Worm (Caenorhabditis elegans): ENCODE data around the gene C46A5.4.

Gene C46A5.4

DNA sequence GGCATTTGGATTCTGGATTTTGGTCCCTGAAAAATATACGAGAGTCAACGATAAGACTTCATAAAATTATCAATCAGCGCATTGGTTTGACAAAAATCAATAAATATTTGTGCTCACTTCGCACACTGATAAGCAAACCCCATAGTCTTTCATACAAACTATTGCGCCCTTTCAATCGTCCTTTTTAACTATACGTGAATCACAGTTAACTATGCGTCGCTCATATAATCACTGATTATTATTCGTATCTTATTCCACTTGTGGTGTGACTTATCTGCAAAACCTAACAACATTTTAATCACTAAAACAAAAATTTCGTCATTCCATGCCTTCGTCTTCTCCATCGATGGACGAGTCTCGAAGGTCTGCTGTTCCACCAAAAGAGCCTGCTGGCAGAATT lies 46.3 kb downstream of the C46A5.4 start, which contains the start of gene nhr-8:
Gene nhr-8, plus strand, starts transcription at position 160 of the 400 bp plus-strand sequence.
- TF ChIP-seq lin-13 (tag; optimal IDR thresholded peaks at IDR 0.05) (no peak), ces-1 (GFP tag; optimal IDR thresholded peaks at IDR 0.05) (no peak), lsy-2 (tag; optimal IDR thresholded peaks at IDR 0.05) (no peak), drap-1 (GFP tag; optimal IDR thresholded peaks at IDR 0.05) (no peak), pha-4 (tag; optimal IDR thresholded peaks at IDR 0.05) (no peak), nhr-76 (tag; optimal IDR thresholded peaks at IDR 0.05) (no peak), elt-1 (tag; optimal IDR thresholded peaks at IDR 0.05; ENCODE audit: borderline replicate concordance, insufficient read depth) (no peak), snpc-4 (tag; optimal IDR thresholded peaks at IDR 0.05) (no peak), blmp-1 (tag; optimal IDR thresholded peaks at IDR 0.05) (no peak), ceh-83 (GFP tag; optimal IDR thresholded peaks at IDR 0.05) (no peak), elt-3 (tag; optimal IDR thresholded peaks at IDR 0.05) (no peak), sptf-1 (tag; optimal IDR thresholded peaks at IDR 0.05) (no peak)

DNA sequence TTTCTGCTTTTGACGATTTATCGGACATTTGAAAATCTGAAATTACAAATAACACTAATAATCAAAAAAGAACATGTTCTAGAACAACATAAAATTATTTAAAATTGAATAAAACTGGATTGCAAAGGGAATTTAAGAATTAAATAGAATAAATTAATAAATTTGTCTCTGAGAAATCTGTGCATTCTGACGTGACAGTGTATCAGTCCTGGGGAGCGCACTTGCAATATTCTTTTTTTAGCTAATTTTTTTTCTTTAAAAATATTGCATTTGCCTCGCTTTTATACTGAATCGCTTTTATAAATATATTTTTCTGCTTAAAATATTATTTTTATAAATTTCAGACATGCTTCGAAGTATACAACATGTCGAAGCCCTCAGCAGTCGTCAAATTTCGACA lies 47.4 kb downstream of the C46A5.4 start, which contains the start of the genes mrpl-1, emc-6 and mrps-24:
Gene mrpl-1, minus strand, starts transcription at position 1 of the 400 bp plus-strand sequence.
Gene emc-6, minus strand, starts transcription at position 36 of the 400 bp plus-strand sequence.
Gene mrps-24, plus strand, starts transcription at position 345 of the 400 bp plus-strand sequence.
- TF ChIP-seq nhr-237 (tag; optimal IDR thresholded peaks at IDR 0.05) (peak; percentile 37), hlh-1 (tag; optimal IDR thresholded peaks at IDR 0.05) (no peak), ces-1 (GFP tag; optimal IDR thresholded peaks at IDR 0.05) (peak; percentile 87), unc-120 (tag; optimal IDR thresholded peaks at IDR 0.05; ENCODE audit: poor library complexity, severe bottlenecking) (peak; percentile 58), sem-2 (GFP tag; optimal IDR thresholded peaks at IDR 0.05) (no peak), lsy-2 (tag; optimal IDR thresholded peaks at IDR 0.05) (peak; percentile 66), elt-3 (tag; optimal IDR thresholded peaks at IDR 0.05) (no peak), ceh-39 (tag; optimal IDR thresholded peaks at IDR 0.05) (peak; percentile 19), ceh-83 (GFP tag; optimal IDR thresholded peaks at IDR 0.05) (peak; percentile 20), nhr-2 (tag; optimal IDR thresholded peaks at IDR 0.05) (no peak), mep-1 (tag; optimal IDR thresholded peaks at IDR 0.05) (peak; percentile 18)

ce11 chrIV:7706805-7707204 lies 50.3 kb downstream of the C46A5.4 start, which contains the start of gene F33D4.4:
TSS of gene F33D4.4 (minus strand) at chrIV:7706905.
- TF ChIP-seq nhr-2 (tag; optimal IDR thresholded peaks at IDR 0.05) = no peak
- no peak for TF ChIP-seq unc-39 (tag; optimal IDR thresholded peaks at IDR 0.05)
- no peak for TF ChIP-seq lin-32 (GFP tag; optimal IDR thresholded peaks at IDR 0.05)
- no peak for TF ChIP-seq ceh-43 (GFP tag; optimal IDR thresholded peaks at IDR 0.05)
- TF ChIP-seq drap-1 (GFP tag; optimal IDR thresholded peaks at IDR 0.05) = no peak
- no peak for TF ChIP-seq bed-3 (GFP tag; optimal IDR thresholded peaks at IDR 0.05)

- TF ChIP-seq cnd-1 (tag; optimal IDR thresholded peaks at IDR 0.05) (no peak), sem-2 (GFP tag; optimal IDR thresholded peaks at IDR 0.05) (no peak), hlh-1 (tag; optimal IDR thresholded peaks at IDR 0.05) (no peak), ceh-83 (GFP tag; optimal IDR thresholded peaks at IDR 0.05) (no peak)
Measured at ce11 chrIV:7698320-7698719, 58.8 kb downstream of the C46A5.4 start, which contains the start of gene flp-13. TSS of gene flp-13 (minus strand) at chrIV:7698420.

Measured in whole organism, mixed stage, embryonic.